Fruit fly (Drosophila melanogaster) whole organism, pupa: ENCODE results near the gene Pde6.
A peak's percentile ranks its signal among the peaks of the same experiment; 100 is the strongest.

Source experiments
- CG10348 ChIP-seq: fragments of 200-800 bp; sonication (Bioruptor generic); IDR thresholded peaks from 2 replicates; pipeline ENCODE4 v1.3.6; 2022; ENCODE audit warnings: missing biosample characterization, missing genetic modification characterization
- CG12605 ChIP-seq: fragments of 200-800 bp; sonication (Bioruptor generic); IDR thresholded peaks from 2 replicates; pipeline ENCODE4 v1.3.6; 2022; ENCODE audit warnings: missing biosample characterization, missing genetic modification characterization
- CG13204 ChIP-seq: fragments of 200-800 bp; sonication (Bioruptor generic); optimal IDR thresholded peaks from 2 replicates; lab custom pipeline; 2018; ENCODE audit warnings: missing biosample characterization, mild to moderate bottlenecking, missing genetic modification characterization, moderate library complexity
- CG14655 ChIP-seq: fragments of 200-800 bp; sonication (Bioruptor generic); optimal IDR thresholded peaks from 3 replicates; lab custom pipeline; 2017; ENCODE audit warnings: mild to moderate bottlenecking, missing biosample characterization, missing genetic modification reagents, missing genetic modification characterization
- CG15710 ChIP-seq: fragments of 200-800 bp; sonication (Bioruptor generic); optimal IDR thresholded peaks from 2 replicates; lab custom pipeline; 2018; ENCODE audit warnings: missing biosample characterization, mild to moderate bottlenecking, missing genetic modification characterization, moderate library complexity
- CG17806 ChIP-seq: fragments of 200-800 bp; sonication (Bioruptor generic); optimal IDR thresholded peaks from 2 replicates; lab custom pipeline; 2018; ENCODE audit warnings: missing biosample characterization, mild to moderate bottlenecking, missing genetic modification characterization, moderate library complexity
- CG32121 ChIP-seq: fragments of 200-800 bp; sonication (Bioruptor generic); IDR thresholded peaks from 2 replicates; pipeline ENCODE4 v1.3.6; 2022; ENCODE audit warnings: missing biosample characterization, missing genetic modification characterization
- CG34367 ChIP-seq: fragments of 200-800 bp; sonication (Bioruptor generic); optimal IDR thresholded peaks from 2 replicates; lab custom pipeline; 2018; ENCODE audit warnings: missing biosample characterization, mild to moderate bottlenecking, missing genetic modification characterization
- CG4496 ChIP-seq: fragments of 200-800 bp; sonication (Bioruptor generic); IDR thresholded peaks from 3 replicates; pipeline ENCODE4 v1.3.6; 2022; ENCODE audit warnings: missing biosample characterization, missing genetic modification characterization
- CG8159 ChIP-seq: fragments of 200-800 bp; sonication (Bioruptor generic); optimal IDR thresholded peaks from 3 replicates; lab custom pipeline; 2018; ENCODE audit warnings: missing biosample characterization, mild to moderate bottlenecking, missing genetic modification characterization, moderate library complexity
- CG8301 ChIP-seq: fragments of 200-800 bp; sonication (Bioruptor generic); optimal IDR thresholded peaks from 2 replicates; lab custom pipeline; 2018; ENCODE audit warnings: missing biosample characterization, mild to moderate bottlenecking, missing genetic modification characterization
- CG9948 ChIP-seq: fragments of 200-800 bp; sonication (Bioruptor generic); optimal IDR thresholded peaks from 2 replicates; lab custom pipeline; 2018; ENCODE audit warnings: missing biosample characterization, mild to moderate bottlenecking, missing genetic modification characterization, moderate library complexity
- D1 ChIP-seq: fragments of 200-800 bp; sonication (Bioruptor generic); optimal IDR thresholded peaks from 2 replicates; lab custom pipeline; 2018; ENCODE audit warnings: missing biosample characterization, mild to moderate bottlenecking, missing genetic modification characterization, moderate library complexity
- EcR ChIP-seq: fragments of 200-800 bp; sonication (Bioruptor generic); optimal IDR thresholded peaks from 3 replicates; lab custom pipeline; 2019; ENCODE audit warnings: missing biosample characterization, missing genetic modification characterization, mild to moderate bottlenecking, moderate library complexity, missing genetic modification reagents
- Ets98B ChIP-seq: fragments of 200-800 bp; sonication (Bioruptor generic); IDR thresholded peaks from 2 replicates; pipeline ENCODE4 v1.3.6; 2022; ENCODE audit warnings: missing biosample characterization, missing genetic modification characterization
- Pif1A ChIP-seq: fragments of 200-800 bp; sonication (Bioruptor generic); optimal IDR thresholded peaks from 3 replicates; lab custom pipeline; 2016; ENCODE audit warnings: missing biosample characterization, missing genetic modification characterization
- Pif1B ChIP-seq: fragments of 200-800 bp; sonication (Bioruptor generic); optimal IDR thresholded peaks from 3 replicates; lab custom pipeline; 2016; ENCODE audit warnings: missing biosample characterization, missing genetic modification characterization
- Snoo ChIP-seq: fragments of 200-800 bp; sonication (Bioruptor generic); optimal IDR thresholded peaks from 3 replicates; lab custom pipeline; 2017; ENCODE audit warnings: missing biosample characterization, mild to moderate bottlenecking, missing genetic modification characterization, inconsistent platforms
- fd96Ca ChIP-seq: fragments of 200-800 bp; sonication (Bioruptor generic); IDR thresholded peaks from 3 replicates; pipeline ENCODE4 v1.3.6; 2022; ENCODE audit warnings: missing biosample characterization, missing genetic modification characterization
- gl ChIP-seq: fragments of 200-800 bp; sonication (Bioruptor generic); optimal IDR thresholded peaks from 2 replicates; lab custom pipeline; 2018; ENCODE audit warnings: missing biosample characterization, mild to moderate bottlenecking, missing genetic modification characterization
- rn ChIP-seq: fragments of 200-800 bp; sonication (Bioruptor generic); IDR thresholded peaks from 2 replicates; pipeline ENCODE4 v1.3.6; 2022; ENCODE audit warnings: missing biosample characterization, missing genetic modification characterization

Gene Pde6

DNA sequence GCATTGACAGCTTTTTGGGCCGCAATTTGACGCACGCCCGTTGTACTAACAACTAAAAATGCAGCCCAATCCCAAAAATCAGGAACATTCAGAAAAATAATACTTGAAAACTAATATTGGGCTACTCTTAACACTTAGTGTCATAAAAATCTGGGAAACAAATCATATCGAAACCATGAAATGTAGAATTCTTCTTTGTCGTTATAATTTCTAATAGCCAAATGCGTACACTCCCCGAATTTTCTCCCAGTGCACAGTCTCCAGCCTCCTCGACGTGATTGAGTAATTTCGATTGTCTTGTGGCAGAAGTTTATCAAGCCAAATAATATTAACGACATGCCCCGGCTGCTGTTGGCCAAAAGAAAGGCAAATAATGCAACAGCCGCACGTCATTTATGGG is 64.2 kb downstream of the Pde6 start:
- TF ChIP-seq CG10348 (GFP tag; lab: Robert Waterston, UW) (no peak), CG15710 (tag; lab: Kevin White, UChicago) (no peak), CG8159 (no peak), CG34367 (tag; lab: Kevin White, UChicago) (no peak), Ets98B (GFP tag; lab: Robert Waterston, UW) (no peak), CG17806 (no peak), gl (tag; lab: Kevin White, UChicago) (no peak), EcR (GFP tag; lab: Kevin White, UChicago) (no peak), Snoo (tag; lab: Kevin White, UChicago) (no peak), rn (no peak), CG8301 (tag; lab: Kevin White, UChicago) (no peak), CG32121 (GFP tag; lab: Robert Waterston, UW) (no peak)
- TF ChIP-seq, all 21 proteins: peak for 0

DNA sequence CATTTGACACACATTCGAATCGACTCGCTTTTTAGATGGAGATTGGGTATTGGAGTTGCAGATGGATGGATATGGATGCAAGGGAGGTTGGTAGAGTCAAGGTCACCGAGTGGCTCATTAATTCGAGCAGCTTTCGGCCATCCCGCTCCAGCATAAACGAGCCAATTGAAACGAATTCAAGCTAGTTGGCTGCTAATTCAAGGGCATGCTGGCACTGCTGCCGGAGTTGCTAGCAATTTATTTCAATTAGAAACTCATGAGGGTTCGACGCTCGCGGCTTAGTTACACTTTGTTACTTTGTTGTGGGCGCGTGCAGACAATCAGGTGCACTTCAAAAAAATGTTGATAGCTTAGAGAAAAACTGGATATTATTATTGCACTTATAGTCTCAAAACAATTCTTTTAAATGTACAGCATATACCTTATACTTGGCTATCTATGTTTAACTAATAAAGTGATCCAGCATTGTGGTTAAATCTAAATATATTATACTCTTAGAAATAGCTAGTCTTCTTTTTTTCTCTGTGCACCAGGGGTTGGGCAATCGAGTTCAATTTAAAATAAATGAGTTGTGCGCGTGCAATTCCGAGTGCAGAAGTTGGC is 65.7 kb downstream of the Pde6 start:
- TF ChIP-seq CG14655 (GFP tag; lab: Kevin White, UChicago): peak; percentile 39
- TF ChIP-seq CG9948 (tag; lab: Kevin White, UChicago): peak; percentile 25
- TF ChIP-seq CG17806: peak; percentile 6
- TF ChIP-seq CG8159: peak; percentile 9
- TF ChIP-seq CG4496 (GFP tag; lab: Robert Waterston, UW): no peak
- peak; percentile 38 for TF ChIP-seq Ets98B (GFP tag; lab: Robert Waterston, UW)
- TF ChIP-seq CG8301 (tag; lab: Kevin White, UChicago): peak; percentile 33
- TF ChIP-seq CG12605 (GFP tag; lab: Robert Waterston, UW): no peak
- no peak for TF ChIP-seq Snoo (tag; lab: Kevin White, UChicago)
- TF ChIP-seq fd96Ca (GFP tag; lab: Robert Waterston, UW): no peak
- no peak for TF ChIP-seq Pif1B (GFP tag; lab: Kevin White, UChicago)

DNA sequence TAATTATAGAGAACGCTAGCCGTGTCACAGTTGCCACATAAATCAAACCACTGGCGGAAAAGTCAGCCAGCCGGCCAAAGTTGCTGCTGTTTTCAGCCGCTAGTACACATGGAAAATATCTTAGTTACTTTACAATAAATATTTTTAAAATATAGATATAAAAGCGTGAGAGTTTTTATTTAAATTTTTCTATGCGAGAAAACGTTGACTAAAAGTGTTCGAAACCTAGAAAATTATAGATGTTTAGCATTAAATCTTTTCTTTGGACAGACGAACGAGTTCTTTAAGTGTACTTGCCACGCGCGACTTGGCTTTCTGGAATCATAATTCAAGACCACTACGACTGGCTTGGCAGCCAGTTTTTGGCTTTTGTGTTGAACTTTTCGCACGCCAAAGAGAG is 71.6 kb downstream of the Pde6 start:
- TF ChIP-seq Ets98B (GFP tag; lab: Robert Waterston, UW) (peak; percentile 81), Snoo (tag; lab: Kevin White, UChicago) (no peak), CG14655 (GFP tag; lab: Kevin White, UChicago) (peak; percentile 65), Pif1B (GFP tag; lab: Kevin White, UChicago) (peak; percentile 17), EcR (GFP tag; lab: Kevin White, UChicago) (no peak), fd96Ca (GFP tag; lab: Robert Waterston, UW) (0 out of 3 replicates have a peak, but pooled peaks have one; percentile 53), CG8301 (tag; lab: Kevin White, UChicago) (peak; percentile 72), CG34367 (tag; lab: Kevin White, UChicago) (no peak), CG9948 (tag; lab: Kevin White, UChicago) (no peak), CG4496 (GFP tag; lab: Robert Waterston, UW) (peak; percentile 77), Pif1A (peak; percentile 22), CG8159 (no peak), CG32121 (GFP tag; lab: Robert Waterston, UW) (peak; percentile 70; the same call in 1 of the 2 replicates), CG10348 (GFP tag; lab: Robert Waterston, UW) (no peak), CG12605 (GFP tag; lab: Robert Waterston, UW) (peak; percentile 44), CG17806 (peak; percentile 1)

DNA sequence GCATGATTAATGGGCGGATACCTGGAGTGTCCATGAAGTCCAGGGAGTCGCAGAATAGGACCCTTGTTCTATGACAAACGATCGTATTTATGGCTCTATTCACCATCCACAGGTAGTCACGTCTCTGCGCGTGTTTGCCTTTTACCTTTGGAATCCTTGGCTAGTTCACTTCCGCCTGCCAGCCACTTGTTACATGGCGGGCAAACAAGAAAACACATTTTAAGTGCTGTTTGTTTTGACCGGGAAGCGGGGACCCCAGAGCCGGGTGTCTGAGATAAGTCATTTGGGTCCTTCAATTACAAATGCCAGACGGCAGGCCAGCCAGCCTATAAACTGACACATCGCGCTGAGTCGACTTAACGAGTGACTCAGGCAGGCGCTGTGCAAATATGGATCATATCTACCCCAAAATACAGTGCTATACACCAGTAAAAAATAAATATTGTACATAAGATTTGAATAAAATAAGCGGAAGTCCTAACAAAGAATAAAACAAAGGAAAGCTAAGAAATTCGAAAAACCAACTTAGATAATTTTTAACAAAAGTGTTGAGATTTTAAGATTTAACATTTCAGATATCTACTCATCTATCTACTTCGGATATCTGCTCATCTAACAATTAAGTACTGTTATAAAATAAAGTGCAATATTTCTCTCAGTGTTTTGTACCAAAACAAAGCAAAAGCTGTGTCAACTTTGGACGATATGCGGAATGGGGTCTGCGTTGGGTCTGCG is 73.4 kb downstream of the Pde6 start:
- TF ChIP-seq CG8159 (peak; percentile 1), Pif1B (GFP tag; lab: Kevin White, UChicago) (no peak)

DNA sequence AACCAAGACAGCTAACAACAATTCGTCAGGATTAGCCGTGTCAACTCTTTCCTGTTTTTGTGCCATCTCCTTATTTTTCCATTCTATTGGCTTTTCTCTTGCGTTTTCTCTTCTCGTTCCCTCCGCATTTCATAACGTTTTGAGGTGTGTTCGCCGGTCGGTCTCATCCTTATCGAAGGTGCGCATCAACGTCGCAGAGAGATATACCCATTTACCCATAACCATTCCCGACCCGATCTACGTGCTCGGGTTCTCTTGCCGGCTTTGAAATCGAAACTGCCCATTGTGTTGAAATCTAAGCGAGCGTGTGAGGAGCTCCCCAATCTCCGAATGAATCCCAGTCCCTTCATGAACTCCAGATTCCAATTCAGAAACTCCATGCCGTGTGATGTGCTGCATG is 75.1 kb downstream of the Pde6 start:
- TF ChIP-seq CG10348 (GFP tag; lab: Robert Waterston, UW) (no peak), CG13204 (GFP tag; lab: Kevin White, UChicago) (no peak), rn (no peak), CG9948 (tag; lab: Kevin White, UChicago) (no peak), D1 (no peak)

DNA sequence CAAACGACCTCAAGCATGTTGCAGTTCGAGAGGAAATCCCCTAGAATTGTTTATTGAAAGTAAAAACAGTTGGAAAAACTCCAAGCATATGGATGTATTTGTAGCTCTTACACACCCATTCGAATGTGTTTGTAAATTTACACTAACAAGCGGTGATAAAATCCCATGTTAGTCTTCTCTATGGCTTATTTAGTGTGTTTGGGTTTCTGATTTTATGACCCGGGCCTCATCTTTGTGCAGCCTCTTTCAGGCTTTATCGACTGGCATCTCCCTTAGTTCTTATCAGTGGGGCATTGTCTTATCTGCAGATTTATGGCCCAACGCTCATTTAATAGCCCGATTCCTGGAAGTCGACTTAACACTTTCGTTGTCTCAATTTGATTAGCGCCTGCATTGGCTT is 76.1 kb downstream of the Pde6 start:
- no peak for TF ChIP-seq D1

DNA sequence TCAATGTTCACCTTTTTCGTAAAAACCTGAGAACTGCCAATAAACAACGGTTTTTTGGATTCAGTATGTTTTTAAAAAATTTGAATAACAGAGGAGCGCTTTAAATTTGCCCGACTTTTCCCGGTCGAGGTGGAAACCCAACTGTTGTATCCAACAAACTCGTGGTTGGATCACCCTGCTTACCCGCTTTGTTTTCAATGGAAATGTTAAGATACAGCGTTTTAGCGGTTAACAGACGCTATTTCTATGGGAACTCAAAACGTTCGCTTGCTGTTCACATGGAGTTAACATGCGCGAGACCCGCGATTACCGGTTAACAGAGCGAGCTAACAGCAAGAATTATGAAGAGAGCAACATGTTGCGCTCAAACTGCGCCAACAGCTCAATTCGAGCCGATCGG is 76.5 kb downstream of the Pde6 start, which contains the start of gene cv-c:
TSS of gene cv-c (minus strand) at position 145 of the 400 bp plus-strand sequence.
- TF ChIP-seq EcR (GFP tag; lab: Kevin White, UChicago): peak; percentile 35
- TF ChIP-seq CG10348 (GFP tag; lab: Robert Waterston, UW): no peak
- TF ChIP-seq CG32121 (GFP tag; lab: Robert Waterston, UW): no peak
- TF ChIP-seq CG17806: no peak
- no peak for TF ChIP-seq CG9948 (tag; lab: Kevin White, UChicago)
- no peak for TF ChIP-seq Pif1B (GFP tag; lab: Kevin White, UChicago)
- no peak for TF ChIP-seq Pif1A
- TF ChIP-seq CG4496 (GFP tag; lab: Robert Waterston, UW): 0 out of 3 replicates have a peak, but pooled peaks have one; percentile 34
- TF ChIP-seq CG8159: no peak
- TF ChIP-seq Ets98B (GFP tag; lab: Robert Waterston, UW): no peak
- TF ChIP-seq CG34367 (tag; lab: Kevin White, UChicago): no peak
- no peak for TF ChIP-seq CG14655 (GFP tag; lab: Kevin White, UChicago)
- TF ChIP-seq CG13204 (GFP tag; lab: Kevin White, UChicago): no peak
- TF ChIP-seq CG15710 (tag; lab: Kevin White, UChicago): no peak
- TF ChIP-seq CG12605 (GFP tag; lab: Robert Waterston, UW): 0 out of 2 replicates have a peak, but pooled peaks have one; percentile 10
- no peak for TF ChIP-seq CG8301 (tag; lab: Kevin White, UChicago)
- TF ChIP-seq gl (tag; lab: Kevin White, UChicago): no peak
- TF ChIP-seq Snoo (tag; lab: Kevin White, UChicago): no peak
